Fruit fly (Drosophila melanogaster): ENCODE data around the gene 14-3-3epsilon.

dm6 chr3R:18250815-18251214, 8.5 kb downstream of the 14-3-3epsilon start, which contains the start of gene CG18598:
- no peak for TF ChIP-seq psq (optimal IDR thresholded peaks at IDR 0.05)
- TF ChIP-seq CG8478 (optimal IDR thresholded peaks at IDR 0.05): no peak
- no peak for TF ChIP-seq pan (optimal IDR thresholded peaks at IDR 0.05)
- TF ChIP-seq Dll (optimal IDR thresholded peaks at IDR 0.05): no peak
- TF ChIP-seq EcR (GFP tag; optimal IDR thresholded peaks at IDR 0.05): no peak
- no peak for TF ChIP-seq usp (GFP tag; optimal IDR thresholded peaks at IDR 0.05)
